Fruit fly (Drosophila melanogaster): ENCODE measurements around the gene Sfp24Bc.

The Sfp24Bc gene

DNA sequence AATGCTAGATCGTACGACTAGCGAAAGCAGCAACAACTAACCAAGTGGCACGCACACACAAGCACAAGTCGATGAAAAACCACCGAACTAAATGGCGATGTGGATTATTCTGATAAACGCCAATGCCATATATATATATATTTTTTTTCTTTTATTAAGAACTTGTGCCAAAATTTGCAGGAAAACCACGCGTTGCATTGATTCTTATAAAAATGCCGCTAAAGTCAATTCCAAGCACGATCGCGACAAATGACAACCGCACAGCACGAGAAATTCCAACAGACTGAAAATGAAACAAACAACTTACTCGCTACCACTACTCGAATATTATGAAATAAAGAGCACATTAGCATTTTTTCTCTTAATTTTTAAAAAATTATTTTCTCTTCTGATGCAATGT lies 13.7 kb downstream of the Sfp24Bc start, which contains the start of gene for:
Gene for, minus strand, starts transcription at position 287 of the 400 bp plus-strand sequence.
- TF ChIP-seq CG17801 (GFP tag; optimal IDR thresholded peaks at IDR 0.05; ENCODE audit: partially characterized antibody) = no peak

DNA sequence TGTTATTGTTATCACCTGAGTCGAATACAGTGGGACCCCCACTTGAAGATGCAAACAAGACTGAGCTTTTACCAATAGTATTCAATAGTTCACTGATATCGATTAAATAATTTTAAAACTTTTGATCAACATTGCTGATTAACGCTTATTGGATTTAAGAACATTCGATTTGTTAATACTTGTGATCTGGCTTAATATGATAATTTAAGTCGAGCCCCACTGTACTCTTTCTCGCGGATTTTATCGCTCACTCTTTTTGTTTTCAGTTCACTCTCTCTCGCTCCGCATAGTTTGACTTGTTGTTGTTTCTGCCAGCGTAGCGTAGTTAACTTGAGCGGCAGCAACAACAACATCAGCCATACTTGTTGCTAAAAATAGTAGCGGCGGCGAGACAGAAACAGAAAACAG lies 14.7 kb downstream of the Sfp24Bc start:
- peak; percentile 98 for TF ChIP-seq CG17801 (GFP tag; optimal IDR thresholded peaks at IDR 0.05; ENCODE audit: partially characterized antibody)

DNA sequence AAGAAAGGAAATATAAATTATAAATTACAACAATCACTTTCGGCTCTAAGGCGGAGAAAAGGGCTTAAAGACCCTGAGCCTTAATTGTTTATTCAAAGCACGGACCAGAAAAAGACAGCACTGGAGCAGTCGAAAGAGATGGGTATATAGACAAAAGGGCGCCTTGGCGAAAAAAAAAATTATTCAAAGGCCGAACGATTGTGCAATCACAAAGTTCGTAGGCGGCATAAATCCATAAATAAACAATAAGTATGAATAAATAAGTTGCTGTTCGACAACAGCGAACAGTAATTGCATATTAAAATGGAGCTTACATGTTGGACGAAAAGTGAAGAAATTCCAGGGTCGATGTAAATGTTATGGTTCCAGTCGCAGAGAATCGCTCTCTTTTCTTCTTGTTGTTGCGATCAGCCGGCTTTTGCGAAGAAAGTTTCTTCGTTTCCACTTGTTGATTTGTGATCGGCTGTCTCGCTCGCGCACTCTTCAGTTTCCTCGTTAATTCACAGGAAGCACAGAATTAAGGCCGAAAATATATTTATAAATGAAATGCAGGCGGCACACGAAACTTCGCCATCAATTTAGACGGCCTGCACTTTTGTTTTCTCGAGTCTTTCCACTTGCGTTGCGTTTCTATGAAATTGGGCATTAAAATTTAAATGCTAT lies 15.3 kb downstream of the Sfp24Bc start:
- no peak for TF ChIP-seq CG17801 (GFP tag; optimal IDR thresholded peaks at IDR 0.05; ENCODE audit: partially characterized antibody)

DNA sequence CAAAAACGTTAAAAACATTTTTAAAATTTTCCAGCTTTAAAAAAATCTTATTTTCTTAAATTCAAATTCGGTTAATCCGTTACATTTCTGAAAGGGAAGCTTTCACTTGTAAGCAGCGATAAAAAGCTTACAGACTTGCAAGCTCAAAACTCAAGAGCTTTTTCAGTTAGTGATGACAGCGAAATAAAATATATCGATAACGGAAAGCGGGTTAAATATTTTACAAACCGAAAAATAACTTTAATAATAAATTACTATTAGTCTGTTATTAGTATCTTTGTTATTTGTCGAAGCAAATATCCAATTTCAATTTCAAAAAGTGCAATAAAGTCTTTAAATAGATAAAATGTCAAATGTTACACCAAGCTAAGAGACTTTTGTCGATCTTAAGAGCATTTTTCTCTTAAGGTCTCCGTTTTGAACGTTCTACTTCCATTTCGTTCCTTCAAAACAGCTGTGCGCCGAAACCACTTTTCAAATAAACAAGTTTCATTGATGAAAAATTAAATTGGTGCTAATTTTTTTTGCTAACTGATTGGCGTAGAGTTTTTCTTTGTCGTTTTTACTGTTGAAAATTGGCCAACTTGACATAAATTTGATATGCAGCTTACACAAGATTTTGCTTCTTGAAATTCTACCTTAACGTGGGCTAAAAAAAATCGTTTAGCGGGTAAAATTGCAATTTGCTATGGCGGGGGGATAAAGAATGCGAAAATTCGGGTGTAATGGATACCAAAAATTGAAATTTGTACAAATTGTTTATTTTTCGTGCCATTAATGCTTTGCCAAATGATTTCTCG lies 22.0 kb downstream of the Sfp24Bc start:
- TF ChIP-seq CG17801 (GFP tag; optimal IDR thresholded peaks at IDR 0.05; ENCODE audit: partially characterized antibody) = no peak

DNA sequence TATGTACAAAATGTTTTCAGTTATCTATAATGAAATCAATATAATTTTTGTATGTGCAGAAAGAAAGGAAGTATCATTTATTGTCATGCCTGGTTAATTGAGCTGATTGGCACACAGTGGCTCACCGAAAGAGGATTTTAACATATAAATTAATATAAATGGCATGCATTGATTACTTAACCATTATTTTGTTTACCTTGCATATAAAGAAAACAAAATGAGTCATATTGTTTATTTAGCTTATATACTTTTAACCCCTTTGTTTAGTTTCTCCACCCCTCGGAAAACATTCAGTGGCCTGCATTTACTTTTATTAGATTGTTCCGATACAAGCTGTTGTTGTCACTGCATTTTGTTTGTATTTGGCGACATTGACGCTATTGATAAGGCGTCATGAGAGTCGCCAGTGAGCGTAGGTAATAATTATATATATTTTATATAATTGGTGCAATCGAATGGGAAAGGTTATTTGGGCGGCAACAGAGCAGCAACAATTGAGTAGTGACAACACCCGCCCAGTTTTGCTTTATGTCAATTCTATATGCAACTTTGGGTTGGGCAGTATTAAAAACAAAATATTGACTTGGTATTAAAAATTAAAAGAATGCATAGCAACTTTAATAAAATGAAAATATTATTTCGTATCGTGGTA lies 22.7 kb downstream of the Sfp24Bc start:
- TF ChIP-seq CG17801 (GFP tag; optimal IDR thresholded peaks at IDR 0.05; ENCODE audit: partially characterized antibody) = peak; percentile 14

DNA sequence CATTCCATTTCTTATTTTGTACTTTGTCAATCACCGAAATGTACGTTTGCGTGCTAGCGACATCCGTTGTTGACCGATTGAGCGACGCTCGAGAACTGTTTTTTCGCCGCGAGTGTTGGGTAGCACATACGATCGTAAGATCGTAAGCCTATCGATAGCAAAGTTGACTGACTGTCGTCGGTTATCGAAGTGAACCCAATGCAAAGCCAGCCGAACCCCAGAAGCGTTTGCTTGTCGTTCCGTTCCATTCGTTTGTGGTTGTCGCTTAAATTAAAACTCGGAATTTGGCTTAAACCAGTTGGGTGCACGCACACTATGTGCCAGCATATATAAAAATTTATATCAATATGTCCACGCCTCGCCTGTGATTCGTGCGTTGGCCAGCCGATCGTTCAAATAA lies 24.3 kb downstream of the Sfp24Bc start:
- no peak for TF ChIP-seq CG17801 (GFP tag; optimal IDR thresholded peaks at IDR 0.05; ENCODE audit: partially characterized antibody)

DNA sequence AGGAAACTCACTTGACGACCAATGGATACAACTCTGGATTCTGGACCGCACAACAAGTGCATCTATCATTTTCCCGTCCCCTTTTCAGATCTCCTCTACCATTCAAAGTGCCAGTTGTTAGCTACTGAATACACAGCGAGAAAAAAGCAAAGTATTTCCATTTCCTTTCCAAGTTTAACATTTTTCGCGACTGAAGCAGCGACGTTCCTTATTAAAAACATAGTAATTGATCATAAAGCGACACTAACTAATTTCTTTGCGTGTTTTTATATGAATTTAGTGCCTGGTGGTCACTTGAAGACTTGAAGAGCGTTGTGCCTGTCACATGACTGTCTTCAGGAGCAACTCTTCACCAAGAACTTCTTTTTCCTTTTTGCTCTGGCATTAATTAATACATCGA lies 25.0 kb downstream of the Sfp24Bc start:
- no peak for TF ChIP-seq CG17801 (GFP tag; optimal IDR thresholded peaks at IDR 0.05; ENCODE audit: partially characterized antibody)

DNA sequence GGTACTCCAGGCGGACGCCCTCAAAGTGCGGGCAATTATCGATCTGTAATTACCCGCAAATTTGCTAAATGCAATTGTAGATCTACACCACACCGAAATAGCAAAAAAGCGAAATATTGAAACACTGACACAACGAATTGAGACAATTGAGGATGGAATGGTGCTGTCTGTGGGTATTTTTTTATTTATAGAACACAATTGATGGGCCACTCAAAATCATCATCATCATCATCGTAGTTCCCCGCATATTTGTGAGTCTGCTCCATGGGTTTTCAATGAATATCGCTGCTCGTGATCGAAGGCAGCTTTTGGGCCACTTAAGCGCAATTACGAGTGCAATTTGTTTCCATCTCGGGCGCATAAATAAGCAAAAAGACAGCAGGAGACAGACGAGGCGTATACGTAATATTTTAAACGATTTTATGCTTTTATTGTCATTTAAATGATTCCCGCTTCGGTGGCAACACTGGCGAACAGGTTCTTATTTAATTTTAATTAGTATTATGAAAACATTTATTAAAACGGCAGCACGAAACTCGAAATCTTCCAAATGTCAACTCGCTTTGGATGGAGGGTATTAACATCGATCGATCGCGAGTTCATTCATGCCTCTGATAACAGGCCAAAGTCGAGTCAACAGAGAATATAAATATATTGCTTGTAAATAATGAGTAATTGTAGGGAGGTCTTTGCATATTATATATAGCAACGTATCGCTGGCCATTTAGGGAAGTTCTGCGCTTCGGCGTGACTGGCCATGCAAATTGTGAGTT lies 28.0 kb downstream of the Sfp24Bc start:
- TF ChIP-seq CG17801 (GFP tag; optimal IDR thresholded peaks at IDR 0.05; ENCODE audit: partially characterized antibody) = no peak

DNA sequence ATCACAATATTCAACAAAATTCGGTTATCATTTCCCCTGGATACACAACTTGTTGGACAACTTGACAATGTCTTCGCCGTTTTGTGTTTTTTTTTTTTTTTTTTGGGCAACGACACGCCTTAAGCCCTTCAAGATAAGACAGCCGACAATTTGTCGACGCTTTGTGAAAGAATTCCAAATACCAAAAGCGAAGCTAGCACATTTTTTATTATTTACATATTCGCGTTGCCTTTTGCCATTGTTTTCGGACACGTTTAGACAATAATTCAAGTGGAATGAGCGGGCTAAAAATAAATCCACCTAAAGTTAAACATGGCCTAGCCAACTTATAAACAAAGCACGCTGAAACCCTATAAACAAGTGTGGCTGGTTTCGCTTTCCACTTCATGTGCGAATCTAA lies 29.4 kb downstream of the Sfp24Bc start:
- no peak for TF ChIP-seq CG17801 (GFP tag; optimal IDR thresholded peaks at IDR 0.05; ENCODE audit: partially characterized antibody)

DNA sequence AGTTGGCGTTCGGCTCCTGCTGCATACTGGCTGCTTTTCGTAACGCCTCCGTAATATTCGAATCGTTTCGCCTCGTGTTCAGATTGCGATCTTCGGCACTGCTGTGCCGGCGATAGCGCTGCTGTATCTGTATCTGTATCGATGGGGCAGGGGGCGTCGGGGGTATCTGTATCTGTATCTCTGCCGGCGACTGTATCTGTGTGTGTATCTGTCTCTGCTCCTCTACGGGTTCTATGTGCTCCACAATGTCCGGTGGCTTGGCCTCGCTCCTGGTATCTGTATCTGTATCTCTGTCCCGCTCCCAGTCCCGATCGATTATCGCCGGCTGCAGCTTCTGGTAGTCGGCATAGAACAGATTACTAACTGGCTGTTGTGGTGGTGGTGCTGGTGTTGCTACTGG lies 30.5 kb downstream of the Sfp24Bc start:
- TF ChIP-seq CG17801 (GFP tag; optimal IDR thresholded peaks at IDR 0.05; ENCODE audit: partially characterized antibody) = no peak

DNA sequence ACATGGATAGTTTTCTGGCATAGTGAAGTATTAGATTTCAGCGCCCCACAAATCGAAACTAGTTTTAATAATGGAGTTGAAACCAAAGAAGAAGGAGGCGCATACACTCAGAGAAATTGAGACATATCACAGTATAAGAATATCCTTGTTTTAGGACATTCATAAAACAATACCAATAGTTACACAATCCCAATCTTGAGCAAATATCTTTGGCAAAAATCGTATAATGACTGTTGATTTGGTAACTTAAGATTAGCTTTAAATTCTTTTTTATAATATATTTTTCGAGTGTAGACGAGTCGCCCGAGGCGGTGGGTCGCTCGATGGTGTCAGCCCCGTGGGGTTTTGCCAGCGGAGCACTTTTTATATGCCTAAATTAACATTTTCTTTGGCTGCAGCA lies 34.9 kb downstream of the Sfp24Bc start:
- no peak for TF ChIP-seq CG17801 (GFP tag; optimal IDR thresholded peaks at IDR 0.05; ENCODE audit: partially characterized antibody)

DNA sequence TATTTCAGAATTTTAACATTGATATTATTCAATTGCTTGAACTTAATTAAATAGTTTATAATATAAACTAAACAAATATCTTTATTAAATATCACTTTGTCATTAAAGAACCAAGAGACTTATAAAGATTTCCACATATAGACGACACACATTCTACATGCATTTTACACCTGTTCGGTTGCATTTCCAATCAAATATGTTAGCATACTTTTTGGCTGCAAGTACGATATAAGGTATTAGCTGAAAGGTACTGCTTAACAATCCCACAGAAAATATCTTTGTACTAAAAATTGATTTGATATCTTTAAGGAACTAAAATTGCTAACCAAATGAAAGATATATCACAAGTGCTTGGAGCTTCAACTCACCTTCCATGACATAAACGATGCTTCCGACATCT lies 36.5 kb downstream of the Sfp24Bc start:
- TF ChIP-seq CG17801 (GFP tag; optimal IDR thresholded peaks at IDR 0.05; ENCODE audit: partially characterized antibody) = no peak

DNA sequence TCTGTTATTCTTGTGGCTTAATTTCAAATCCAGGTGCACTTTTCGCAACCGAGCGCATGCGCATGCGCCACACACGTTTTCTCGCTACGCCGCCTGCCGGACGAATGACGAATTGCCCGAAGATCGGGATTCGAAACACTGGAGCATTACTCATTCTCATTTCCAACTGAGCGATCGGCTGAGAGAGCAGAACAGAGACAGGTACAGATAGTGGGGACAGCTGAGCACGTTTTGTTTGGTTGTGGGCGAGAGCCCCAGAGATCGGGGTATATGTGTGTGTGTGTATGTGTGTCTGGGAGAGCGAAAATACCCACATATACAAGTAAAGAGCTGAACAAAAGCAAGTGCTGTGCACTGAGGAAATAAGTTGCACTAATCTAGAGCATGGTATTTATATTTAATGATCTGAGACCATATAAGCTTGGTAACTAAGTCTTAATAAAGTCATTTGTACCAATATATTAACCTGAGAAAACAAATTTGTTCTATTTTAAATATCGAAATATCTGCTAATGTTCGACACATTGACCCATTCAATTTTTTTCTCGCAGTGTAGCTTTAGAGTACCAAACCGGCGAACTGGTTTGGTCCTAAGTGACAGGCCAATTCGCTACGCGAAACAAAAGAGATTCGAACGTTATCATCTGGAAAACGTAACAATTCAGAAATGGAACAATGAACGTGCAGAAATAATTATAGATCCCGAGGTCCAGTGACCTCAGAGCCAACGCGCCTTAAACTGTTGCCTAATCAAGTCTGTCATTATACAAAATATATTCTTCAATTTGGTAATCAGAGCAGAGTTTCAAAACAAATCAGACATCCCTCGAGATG lies 38.1 kb downstream of the Sfp24Bc start:
- peak; percentile 92 for TF ChIP-seq CG17801 (GFP tag; optimal IDR thresholded peaks at IDR 0.05; ENCODE audit: partially characterized antibody)
